Worm (Caenorhabditis elegans): Measurements from ENCODE around the gene F55B11.7.
"Not testable (repeated sequence)": the region's sequence is repeated elsewhere in the genome, so short reads cannot be mapped to it uniquely, and the experiment has no call there.

The F55B11.7 gene

DNA sequence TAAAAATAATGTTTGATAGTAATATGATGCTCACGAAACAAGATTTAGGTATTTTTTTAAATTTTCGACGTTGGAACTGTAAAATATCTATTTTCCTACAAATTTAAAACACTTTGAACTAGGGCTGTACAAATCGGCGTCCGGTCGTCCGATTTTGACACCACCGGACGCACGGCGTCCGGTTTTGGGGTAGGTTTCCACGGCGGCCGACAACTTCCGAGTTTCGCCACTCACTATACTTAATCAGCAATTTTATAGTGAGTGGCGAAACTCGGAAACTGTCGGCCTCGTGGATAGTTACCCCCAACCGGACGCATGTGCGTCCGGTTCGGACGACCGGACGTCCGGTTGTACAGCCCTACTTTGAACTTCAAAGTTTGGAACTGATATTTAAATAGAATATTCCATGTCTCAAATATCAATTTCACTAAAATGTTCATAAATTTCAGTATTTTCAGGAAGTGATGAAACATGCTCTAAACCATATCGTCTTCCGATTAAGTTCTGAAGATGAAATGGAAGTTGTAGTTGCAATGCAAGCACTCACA lies 44.5 kb downstream of the F55B11.7 start:
- TF ChIP-seq ztf-11 (tag; optimal IDR thresholded peaks at IDR 0.05) (no peak), unc-39 (tag; optimal IDR thresholded peaks at IDR 0.05) (no peak), cnd-1 (tag; optimal IDR thresholded peaks at IDR 0.05) (no peak), ces-1 (GFP tag; optimal IDR thresholded peaks at IDR 0.05) (no peak), sptf-1 (tag; optimal IDR thresholded peaks at IDR 0.05) (no peak), unc-120 (tag; optimal IDR thresholded peaks at IDR 0.05; ENCODE audit: poor library complexity, severe bottlenecking) (no peak), nhr-12 (tag; optimal IDR thresholded peaks at IDR 0.05) (no peak), hlh-1 (tag; optimal IDR thresholded peaks at IDR 0.05) (no peak), nhr-237 (tag; optimal IDR thresholded peaks at IDR 0.05) (no peak), lin-13 (tag; optimal IDR thresholded peaks at IDR 0.05) (no peak), ceh-43 (GFP tag; optimal IDR thresholded peaks at IDR 0.05) (no peak), mls-2 (tag; optimal IDR thresholded peaks at IDR 0.05) (no peak)

DNA sequence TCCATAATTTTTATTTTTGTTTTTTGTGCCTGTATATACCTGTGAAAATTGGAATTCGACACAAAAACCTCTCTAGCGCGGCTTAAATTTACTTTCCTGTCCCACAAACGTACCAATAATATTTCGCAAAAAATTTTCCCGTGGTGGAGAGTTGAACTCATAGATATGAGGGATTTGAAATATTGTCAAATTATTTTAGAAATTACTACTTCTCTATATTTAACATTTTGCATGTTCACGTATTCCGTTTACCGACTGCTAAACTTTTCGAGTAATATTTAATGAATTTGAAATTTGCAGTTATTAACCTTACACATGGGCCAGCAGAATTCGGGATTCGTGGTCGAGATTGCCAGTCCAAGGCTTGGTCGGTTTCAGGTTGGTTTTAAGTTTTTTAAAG lies 48.0 kb downstream of the F55B11.7 start, which contains the start of gene Y67A10A.7:
TSS of gene Y67A10A.7 (plus strand) at position 301 of the 400 bp plus-strand sequence.
- not testable (repeated sequence) for TF ChIP-seq tbx-8 (GFP tag; optimal IDR thresholded peaks at IDR 0.05); lsy-2 (tag; optimal IDR thresholded peaks at IDR 0.05); M03D4.4 (tag; optimal IDR thresholded peaks at IDR 0.05)

DNA sequence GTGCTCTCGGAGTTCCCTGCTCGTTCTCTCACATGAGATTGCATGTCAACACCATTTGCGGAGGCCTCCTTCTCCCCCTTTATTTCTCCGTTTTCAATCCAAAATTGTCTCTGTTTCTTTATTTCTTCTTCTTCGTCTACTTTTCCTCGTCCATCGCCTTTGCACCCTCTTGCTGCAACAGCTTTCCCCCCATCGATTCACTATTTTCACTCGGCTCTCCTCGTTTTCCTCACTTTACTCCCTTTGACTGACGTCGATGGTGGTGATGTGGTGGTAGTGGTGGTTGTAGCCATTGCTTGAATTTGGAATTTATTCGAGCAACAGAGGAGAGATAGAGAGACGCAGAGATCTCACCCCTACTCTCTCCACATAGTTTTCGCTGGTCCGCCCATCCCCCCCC lies 50.2 kb downstream of the F55B11.7 start:
- TF ChIP-seq mep-1 (tag; optimal IDR thresholded peaks at IDR 0.05), result peak; percentile 12
- TF ChIP-seq ceh-43 (GFP tag; optimal IDR thresholded peaks at IDR 0.05), result no peak
- TF ChIP-seq cnd-1 (tag; optimal IDR thresholded peaks at IDR 0.05), result no peak
- TF ChIP-seq nhr-237 (tag; optimal IDR thresholded peaks at IDR 0.05), result no peak
- no peak for TF ChIP-seq elt-3 (tag; optimal IDR thresholded peaks at IDR 0.05)
- TF ChIP-seq M03D4.4 (tag; optimal IDR thresholded peaks at IDR 0.05), result no peak
- no peak for TF ChIP-seq hlh-1 (tag; optimal IDR thresholded peaks at IDR 0.05)
- no peak for TF ChIP-seq lin-13 (tag; optimal IDR thresholded peaks at IDR 0.05)
- TF ChIP-seq lsy-2 (tag; optimal IDR thresholded peaks at IDR 0.05), result no peak
- TF ChIP-seq drap-1 (GFP tag; optimal IDR thresholded peaks at IDR 0.05), result no peak
- no peak for TF ChIP-seq bed-3 (GFP tag; optimal IDR thresholded peaks at IDR 0.05)
- TF ChIP-seq nhr-76 (tag; optimal IDR thresholded peaks at IDR 0.05), result no peak
- TF ChIP-seq tbx-8 (GFP tag; optimal IDR thresholded peaks at IDR 0.05), result no peak
- TF ChIP-seq sptf-1 (tag; optimal IDR thresholded peaks at IDR 0.05), result peak; percentile 44
- no peak for TF ChIP-seq elt-1 (tag; optimal IDR thresholded peaks at IDR 0.05; ENCODE audit: borderline replicate concordance, insufficient read depth)
- TF ChIP-seq nhr-2 (tag; optimal IDR thresholded peaks at IDR 0.05), result no peak
- no peak for TF ChIP-seq mab-5 (tag; optimal IDR thresholded peaks at IDR 0.05)
- TF ChIP-seq ceh-39 (tag; optimal IDR thresholded peaks at IDR 0.05), result no peak
- TF ChIP-seq ceh-83 (GFP tag; optimal IDR thresholded peaks at IDR 0.05), result peak; percentile 16
- TF ChIP-seq nhr-12 (tag; optimal IDR thresholded peaks at IDR 0.05), result no peak
- peak; percentile 77 for TF ChIP-seq ces-1 (GFP tag; optimal IDR thresholded peaks at IDR 0.05)
- peak; percentile 46 for TF ChIP-seq mls-2 (tag; optimal IDR thresholded peaks at IDR 0.05)

Measured in whole organism, mixed stage, embryonic.